Worm (Caenorhabditis elegans) whole organism, mixed stage, embryonic: ENCODE data around the gene F44E5.5.

Experiments used
- blmp-1 ChIP-seq: fragments of 150-350 bp; optimal IDR thresholded peaks from 2 replicates; lab custom pipeline; 2014; ENCODE audit warnings: missing biosample characterization, missing genetic modification characterization
- ceh-39 ChIP-seq: fragments of 150-350 bp; optimal IDR thresholded peaks from 2 replicates; lab custom pipeline; 2014; ENCODE audit warnings: missing biosample characterization, missing genetic modification characterization
- ces-1 ChIP-seq: fragments of 150-350 bp; optimal IDR thresholded peaks from 2 replicates; lab custom pipeline; 2014; ENCODE audit warnings: missing biosample characterization, missing genetic modification reagents, missing genetic modification characterization
- elt-1 ChIP-seq: sonication (generic microtip); optimal IDR thresholded peaks from 2 replicates; lab custom pipeline; 2017; ENCODE audit warnings: missing genetic modification characterization, mild to moderate bottlenecking, missing compliant biosample characterization, antibody characterized with exemption, moderate library complexity, borderline replicate concordance; ENCODE audit not compliant: insufficient read depth
- lin-13 ChIP-seq: fragments of 150-350 bp; optimal IDR thresholded peaks from 2 replicates; lab custom pipeline; 2014; ENCODE audit warnings: missing biosample characterization, missing genetic modification characterization
- lsy-2 ChIP-seq: fragments of 150-350 bp; optimal IDR thresholded peaks from 2 replicates; lab custom pipeline; 2014; ENCODE audit warnings: missing biosample characterization, missing genetic modification characterization
- mab-5 ChIP-seq: fragments of 150-350 bp; optimal IDR thresholded peaks from 2 replicates; lab custom pipeline; 2014; ENCODE audit warnings: missing biosample characterization, missing genetic modification characterization
- nhr-12 ChIP-seq: fragments of 150-350 bp; optimal IDR thresholded peaks from 2 replicates; lab custom pipeline; 2014; ENCODE audit warnings: missing biosample characterization, missing genetic modification characterization
- nhr-28 ChIP-seq: fragments of 150-350 bp; optimal IDR thresholded peaks from 2 replicates; lab custom pipeline; 2014; ENCODE audit warnings: missing biosample characterization, missing genetic modification characterization
- pha-4 ChIP-seq: fragments of 150-350 bp; optimal IDR thresholded peaks from 2 replicates; lab custom pipeline; 2018; ENCODE audit warnings: missing biosample characterization, missing genetic modification reagents, missing genetic modification characterization
- snpc-4 ChIP-seq: fragments of 150-350 bp; optimal IDR thresholded peaks from 2 replicates; lab custom pipeline; 2014; ENCODE audit warnings: missing biosample characterization, missing genetic modification characterization
- unc-39 ChIP-seq: fragments of 150-350 bp; optimal IDR thresholded peaks from 2 replicates; lab custom pipeline; 2014; ENCODE audit warnings: missing biosample characterization, missing genetic modification characterization
- unc-62 ChIP-seq: fragments of 150-350 bp; optimal IDR thresholded peaks from 2 replicates; lab custom pipeline; 2014; ENCODE audit warnings: missing biosample characterization, missing genetic modification reagents, missing genetic modification characterization
- ztf-11 ChIP-seq: fragments of 150-350 bp; optimal IDR thresholded peaks from 2 replicates; lab custom pipeline; 2014; ENCODE audit warnings: missing biosample characterization, missing genetic modification characterization

DNA sequence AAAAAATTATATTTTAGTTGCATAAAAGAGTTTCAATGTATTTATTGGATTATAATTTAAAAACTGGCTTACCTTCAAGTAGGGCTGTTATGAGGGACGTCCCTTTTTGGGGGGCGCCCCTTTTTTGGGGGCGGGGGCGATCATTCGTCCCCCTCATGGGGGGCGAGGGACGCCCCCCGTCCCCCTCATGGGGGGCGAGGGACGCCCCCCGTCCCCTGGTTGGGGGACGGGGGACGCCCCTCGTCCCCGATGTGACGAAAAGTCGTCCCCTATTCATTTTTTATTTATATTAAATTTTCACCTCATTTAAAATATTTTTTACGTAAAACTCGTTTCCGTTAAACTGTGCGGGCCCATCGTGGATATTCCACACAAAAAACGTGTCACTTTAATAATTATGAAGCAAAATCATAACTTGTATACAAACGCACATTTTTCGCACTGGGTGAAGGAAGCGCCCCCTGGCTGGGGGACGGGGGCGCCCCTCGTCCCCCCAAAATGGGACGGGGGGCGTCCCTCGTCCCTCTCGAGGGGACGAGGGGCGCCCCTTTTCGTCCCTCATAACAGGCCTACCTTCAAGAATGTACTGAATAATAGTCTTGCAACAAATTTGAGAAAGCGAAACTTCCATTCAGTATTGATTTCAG, 6.2 kb downstream of the F44E5.5 start:
- TF ChIP-seq ceh-39 (tag; lab: Kevin White, UChicago) (no peak), elt-1 (tag; lab: Kevin White, UChicago) (no peak), unc-62 (GFP tag; lab: Kevin White, UChicago) (no peak), pha-4 (tag; lab: Kevin White, UChicago) (no peak), ces-1 (GFP tag; lab: Kevin White, UChicago) (no peak), lsy-2 (tag; lab: Kevin White, UChicago) (no peak), snpc-4 (no peak), unc-39 (tag; lab: Kevin White, UChicago) (no peak), ztf-11 (tag; lab: Kevin White, UChicago) (no peak), lin-13 (tag; lab: Kevin White, UChicago) (no peak), blmp-1 (tag; lab: Kevin White, UChicago) (no peak), nhr-28 (tag; lab: Kevin White, UChicago) (no peak), nhr-12 (tag; lab: Kevin White, UChicago) (no peak), mab-5 (tag; lab: Kevin White, UChicago) (no peak)
